Worm (Caenorhabditis elegans) whole organism, early embryonic: ENCODE results near the gene nlp-60.

Experiments used
- B0310.2 ChIP-seq: sonication (generic microtip); optimal IDR thresholded peaks from 2 replicates; lab custom pipeline; 2016; ENCODE audit warnings: mild to moderate bottlenecking, missing genetic modification characterization, missing compliant biosample characterization
- F13C5.2 ChIP-seq: sonication (generic microtip); optimal IDR thresholded peaks from 2 replicates; lab custom pipeline; 2017; ENCODE audit warnings: mild to moderate bottlenecking, missing genetic modification characterization, inconsistent platforms, missing compliant biosample characterization
- aly-1 ChIP-seq: sonication (generic microtip); optimal IDR thresholded peaks from 2 replicates; lab custom pipeline; 2016; ENCODE audit warnings: missing genetic modification characterization, missing compliant biosample characterization
- ama-1 ChIP-seq: fragments of 150-350 bp; optimal IDR thresholded peaks from 2 replicates; lab custom pipeline; 2014
- ceh-13 ChIP-seq: fragments of 200-800 bp; sonication (Bioruptor generic); optimal IDR thresholded peaks from 2 replicates; lab custom pipeline; 2018; ENCODE audit warnings: mild to moderate bottlenecking, missing genetic modification characterization, missing compliant biosample characterization
- ceh-36 ChIP-seq: sonication (generic microtip); optimal IDR thresholded peaks from 2 replicates; lab custom pipeline; 2016; ENCODE audit warnings: missing genetic modification characterization, inconsistent platforms, missing compliant biosample characterization
- ets-7 ChIP-seq: sonication (generic microtip); optimal IDR thresholded peaks from 2 replicates; lab custom pipeline; 2016; ENCODE audit warnings: missing genotype, missing genetic modification characterization, missing compliant biosample characterization
- flt-1 ChIP-seq: fragments of 200-800 bp; sonication (Bioruptor generic); IDR thresholded peaks from 2 replicates; pipeline ENCODE4 v1.3.6; 2022; ENCODE audit warnings: missing genetic modification characterization, missing compliant biosample characterization
- hmbx-1 ChIP-seq: sonication (generic microtip); optimal IDR thresholded peaks from 2 replicates; lab custom pipeline; 2016; ENCODE audit warnings: mild to moderate bottlenecking, missing genetic modification characterization, missing compliant biosample characterization
- hmg-4 ChIP-seq: fragments of 200-800 bp; sonication (Bioruptor generic); optimal IDR thresholded peaks from 2 replicates; lab custom pipeline; 2018; ENCODE audit warnings: mild to moderate bottlenecking, missing genetic modification characterization, missing compliant biosample characterization
- hnd-1 ChIP-seq: sonication (generic microtip); optimal IDR thresholded peaks from 2 replicates; lab custom pipeline; 2016; ENCODE audit warnings: missing genetic modification characterization, missing compliant biosample characterization
- pes-1 ChIP-seq: fragments of 200-800 bp; sonication (Bioruptor generic); IDR thresholded peaks from 2 replicates; pipeline ENCODE4 v1.3.6; 2022; ENCODE audit warnings: missing genetic modification reagents, missing genetic modification characterization, missing compliant biosample characterization
- scrt-1 ChIP-seq: fragments of 200-800 bp; sonication (Bioruptor generic); IDR thresholded peaks from 2 replicates; pipeline ENCODE4 v1.3.6; 2022; ENCODE audit warnings: missing genetic modification characterization, missing compliant biosample characterization
- sea-1 ChIP-seq: fragments of 200-800 bp; sonication (Bioruptor generic); conservative IDR thresholded peaks from 2 replicates; pipeline ENCODE4 v1.3.6; 2022; ENCODE audit warnings: missing genetic modification characterization, missing compliant biosample characterization
- tbx-11 ChIP-seq: fragments of 200-800 bp; sonication (Bioruptor generic); IDR thresholded peaks from 2 replicates; pipeline ENCODE4 v1.3.6; 2022; ENCODE audit warnings: missing genetic modification characterization, missing compliant biosample characterization
- tbx-37 ChIP-seq: fragments of 200-800 bp; sonication (Bioruptor generic); conservative IDR thresholded peaks from 2 replicates; pipeline ENCODE4 v1.3.6; 2022; ENCODE audit warnings: missing genetic modification reagents, missing genetic modification characterization, missing compliant biosample characterization
- tra-4 ChIP-seq: sonication (generic microtip); optimal IDR thresholded peaks from 2 replicates; lab custom pipeline; 2017; ENCODE audit warnings: missing genetic modification characterization, missing compliant biosample characterization

nlp-60 gene

DNA sequence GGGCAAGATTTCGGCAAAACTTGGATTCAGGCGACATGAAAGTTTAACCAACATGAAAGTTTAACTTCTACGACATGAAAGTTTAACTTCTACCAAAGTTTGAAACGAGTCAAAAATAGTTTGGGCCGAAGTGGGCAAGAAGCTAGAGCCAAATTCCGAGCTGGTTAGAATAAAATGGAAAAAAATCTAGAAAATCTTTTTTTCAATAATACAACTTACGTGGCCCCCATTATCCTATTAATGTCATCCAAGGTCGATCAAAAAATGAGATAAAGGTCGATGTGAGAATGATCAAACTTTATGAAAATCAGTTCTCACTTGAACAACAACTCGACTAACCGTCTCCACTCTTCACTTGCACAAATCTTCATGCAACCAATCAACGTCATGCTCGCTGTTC is 1.8 kb downstream of the nlp-60 start, which contains the start of gene F08B4.8:
TSS of gene F08B4.8 (plus strand) at position 301 of the 400 bp plus-strand sequence.
- TF ChIP-seq ceh-13 (GFP tag; lab: Kevin White, UChicago), result no peak
- no peak for TF ChIP-seq ama-1
- TF ChIP-seq hmbx-1, result no peak
- no peak for TF ChIP-seq tra-4 (tag; lab: Kevin White, UChicago)
- TF ChIP-seq ceh-36 (tag; lab: Kevin White, UChicago), result no peak
- TF ChIP-seq hnd-1, result no peak
- TF ChIP-seq sea-1 (GFP tag; lab: Robert Waterston, UW), result no peak

DNA sequence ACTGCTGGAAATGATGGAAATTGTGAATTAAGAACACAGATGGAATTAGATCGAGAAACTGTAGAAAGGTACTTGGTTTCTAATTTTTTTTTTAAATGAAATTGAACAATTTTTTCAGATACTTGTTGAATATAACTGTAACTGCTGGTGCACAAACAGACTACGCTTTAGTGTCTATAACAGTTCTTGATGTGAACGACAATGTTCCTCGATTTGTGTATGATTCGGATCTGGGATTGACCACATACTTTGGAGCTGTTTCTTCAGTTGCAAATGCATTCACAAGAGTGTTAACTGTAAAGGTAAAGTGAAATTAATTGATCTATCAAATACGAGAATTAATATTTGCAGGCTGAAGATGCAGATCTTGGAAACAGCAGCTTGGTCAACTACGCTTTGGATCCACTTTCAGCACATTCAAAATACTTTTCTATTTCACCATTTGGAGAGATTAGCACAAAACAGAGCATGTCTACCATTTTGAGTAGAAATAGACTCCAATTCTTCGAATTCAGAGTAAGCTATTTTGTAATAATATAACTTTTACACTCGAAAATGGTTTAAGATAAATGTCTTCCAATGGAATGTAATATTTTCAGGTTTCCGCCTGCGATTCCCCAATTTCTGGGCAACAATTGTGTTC is 5.3 kb downstream of the nlp-60 start:
- TF ChIP-seq F13C5.2 (tag; lab: Kevin White, UChicago) (no peak), flt-1 (no peak), sea-1 (GFP tag; lab: Robert Waterston, UW) (no peak), hmbx-1 (no peak), ceh-13 (GFP tag; lab: Kevin White, UChicago) (no peak), hnd-1 (no peak), ceh-36 (tag; lab: Kevin White, UChicago) (no peak), B0310.2 (no peak), ama-1 (no peak), ets-7 (tag; lab: Kevin White, UChicago) (no peak), tbx-37 (GFP tag; lab: Robert Waterston, UW) (no peak), tra-4 (tag; lab: Kevin White, UChicago) (no peak), scrt-1 (GFP tag; lab: Robert Waterston, UW) (no peak), hmg-4 (GFP tag; lab: Kevin White, UChicago) (no peak), tbx-11 (GFP tag; lab: Robert Waterston, UW) (no peak), aly-1 (tag; lab: Kevin White, UChicago) (no peak), pes-1 (GFP tag; lab: Robert Waterston, UW) (no peak)

DNA sequence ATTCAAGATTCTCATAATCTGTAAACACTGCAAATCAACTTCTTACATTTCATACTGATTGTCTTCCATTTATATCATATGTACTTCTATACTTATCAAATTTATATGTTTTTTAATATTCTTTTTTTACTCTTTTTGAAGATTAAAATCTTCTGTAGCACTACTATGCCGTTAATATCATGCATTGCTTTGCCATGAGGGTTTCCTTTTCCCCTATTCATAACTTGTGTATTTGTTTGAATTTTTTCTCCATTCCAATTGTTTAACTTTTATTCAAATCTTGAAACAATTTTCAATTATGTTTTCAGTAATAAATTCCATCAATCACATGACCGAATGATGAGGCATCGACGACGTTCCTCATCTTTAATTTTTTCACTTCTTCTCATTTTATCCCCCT is 10.5 kb downstream of the nlp-60 start, which contains the start of gene cdh-5:
TSS of gene cdh-5 (plus strand) at position 301 of the 400 bp plus-strand sequence.
- TF ChIP-seq ceh-36 (tag; lab: Kevin White, UChicago) (no peak), tra-4 (tag; lab: Kevin White, UChicago) (no peak), scrt-1 (GFP tag; lab: Robert Waterston, UW) (no peak), sea-1 (GFP tag; lab: Robert Waterston, UW) (no peak)

DNA sequence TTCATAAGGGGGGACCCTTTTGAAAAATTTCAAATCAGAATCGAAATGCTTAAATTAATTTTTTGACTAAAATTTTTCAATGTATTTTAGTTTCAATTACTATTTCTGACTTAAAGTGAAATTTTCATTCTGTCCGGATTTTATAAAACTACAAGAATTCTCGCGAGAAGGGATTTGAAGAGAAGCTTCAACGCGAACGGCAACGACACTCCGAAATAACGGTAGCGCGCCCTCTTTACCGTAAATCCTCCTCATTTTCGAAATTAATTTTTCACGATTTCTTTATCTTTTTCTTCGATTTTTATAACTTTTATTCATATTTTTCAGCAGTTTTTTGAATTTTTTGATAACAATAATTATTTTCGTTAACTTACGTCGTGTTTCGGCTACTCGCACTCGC is 13.3 kb downstream of the nlp-60 start:
- TF ChIP-seq F13C5.2 (tag; lab: Kevin White, UChicago), result no peak
- no peak for TF ChIP-seq ceh-36 (tag; lab: Kevin White, UChicago)
- TF ChIP-seq pes-1 (GFP tag; lab: Robert Waterston, UW), result no peak
- TF ChIP-seq hnd-1, result no peak
- no peak for TF ChIP-seq hmbx-1
- no peak for TF ChIP-seq ets-7 (tag; lab: Kevin White, UChicago)
- no peak for TF ChIP-seq B0310.2
- no peak for TF ChIP-seq tbx-37 (GFP tag; lab: Robert Waterston, UW)
- TF ChIP-seq flt-1, result no peak
- TF ChIP-seq scrt-1 (GFP tag; lab: Robert Waterston, UW), result no peak
- TF ChIP-seq ama-1, result no peak
- TF ChIP-seq ceh-13 (GFP tag; lab: Kevin White, UChicago), result no peak
- no peak for TF ChIP-seq hmg-4 (GFP tag; lab: Kevin White, UChicago)
- TF ChIP-seq sea-1 (GFP tag; lab: Robert Waterston, UW), result no peak

DNA sequence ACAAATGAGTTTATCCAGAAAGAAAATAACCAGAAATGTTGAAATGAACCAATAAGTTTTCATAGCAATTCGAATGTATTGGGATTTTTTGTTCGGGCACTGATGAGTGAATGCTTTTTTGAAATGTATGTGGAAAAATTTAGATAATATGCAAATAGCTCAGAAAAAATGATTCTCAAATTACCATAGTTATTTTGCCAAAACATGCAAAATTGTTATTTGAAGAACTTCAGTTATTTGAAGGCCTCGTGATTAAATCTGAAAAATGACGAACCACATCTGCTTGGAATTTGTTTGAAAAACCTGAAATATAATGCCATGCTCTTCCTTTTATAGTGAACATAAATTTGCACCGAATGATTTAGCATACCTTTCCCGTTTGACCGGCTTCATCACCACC is 21.0 kb downstream of the nlp-60 start, which contains the start of gene C49C8.6:
TSS of gene C49C8.6 (minus strand) at position 101 of the 400 bp plus-strand sequence.
- TF ChIP-seq ceh-36 (tag; lab: Kevin White, UChicago), result no peak
- no peak for TF ChIP-seq sea-1 (GFP tag; lab: Robert Waterston, UW)
- no peak for TF ChIP-seq ets-7 (tag; lab: Kevin White, UChicago)
- no peak for TF ChIP-seq hmg-4 (GFP tag; lab: Kevin White, UChicago)
- no peak for TF ChIP-seq tbx-37 (GFP tag; lab: Robert Waterston, UW)
- TF ChIP-seq F13C5.2 (tag; lab: Kevin White, UChicago), result no peak
- TF ChIP-seq hmbx-1, result no peak
- no peak for TF ChIP-seq ceh-13 (GFP tag; lab: Kevin White, UChicago)
- no peak for TF ChIP-seq hnd-1

DNA sequence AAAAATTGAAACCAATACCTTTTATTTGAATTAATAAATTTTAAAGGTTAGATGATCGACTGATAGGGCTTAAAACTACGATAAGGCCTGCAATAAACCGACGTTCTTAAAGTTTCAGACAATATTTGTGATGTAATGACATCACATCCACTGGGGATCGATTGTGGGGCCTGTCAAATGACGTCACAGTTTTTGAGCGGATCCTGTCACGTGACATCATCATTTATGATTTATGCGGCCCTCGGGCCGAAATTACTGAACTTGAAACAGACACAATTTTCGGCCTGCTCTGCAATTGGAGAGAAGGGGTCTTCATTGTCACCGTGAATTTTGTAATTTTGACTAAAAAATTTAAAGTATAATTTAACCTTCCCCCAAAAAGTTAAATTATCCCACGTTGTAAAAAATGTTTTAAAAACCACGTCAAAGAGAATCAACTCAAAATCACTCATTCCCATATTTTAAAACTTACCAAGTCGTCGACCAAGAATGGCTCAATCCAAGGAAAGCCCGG is 25.0 kb downstream of the nlp-60 start, which contains the start of gene C49C8.1:
TSS of gene C49C8.1 (plus strand) at position 464 of the 514 bp plus-strand sequence.
- TF ChIP-seq F13C5.2 (tag; lab: Kevin White, UChicago) (no peak), ceh-36 (tag; lab: Kevin White, UChicago) (no peak), ceh-13 (GFP tag; lab: Kevin White, UChicago) (no peak), hmg-4 (GFP tag; lab: Kevin White, UChicago) (no peak), B0310.2 (no peak), tbx-11 (GFP tag; lab: Robert Waterston, UW) (no peak), tra-4 (tag; lab: Kevin White, UChicago) (no peak), aly-1 (tag; lab: Kevin White, UChicago) (no peak), ets-7 (tag; lab: Kevin White, UChicago) (no peak), flt-1 (no peak), hnd-1 (no peak), hmbx-1 (no peak), scrt-1 (GFP tag; lab: Robert Waterston, UW) (no peak), ama-1 (no peak)

DNA sequence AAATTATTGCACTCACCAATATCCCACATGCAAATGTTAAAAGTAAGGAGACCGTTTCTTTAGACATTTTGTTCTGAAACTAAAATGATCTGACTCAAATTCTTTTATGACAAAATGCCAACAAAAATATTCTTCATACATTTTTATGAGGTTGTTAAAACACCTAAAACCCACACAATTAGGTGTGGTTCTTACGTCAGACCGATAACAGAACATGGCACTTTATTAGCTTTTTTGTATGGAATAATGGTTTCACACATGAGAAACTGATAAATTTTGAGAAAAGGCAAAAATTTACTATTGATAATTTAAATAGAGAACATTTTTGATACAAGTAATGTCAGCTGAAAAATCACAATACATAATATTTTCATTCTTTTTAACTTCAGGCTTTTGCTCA is 25.5 kb downstream of the nlp-60 start, which contains the start of gene C49C8.5:
TSS of gene C49C8.5 (minus strand) at position 73 of the 400 bp plus-strand sequence.
- TF ChIP-seq ama-1 (no peak), F13C5.2 (tag; lab: Kevin White, UChicago) (no peak), flt-1 (no peak), ceh-36 (tag; lab: Kevin White, UChicago) (no peak), aly-1 (tag; lab: Kevin White, UChicago) (no peak), ceh-13 (GFP tag; lab: Kevin White, UChicago) (no peak), tbx-11 (GFP tag; lab: Robert Waterston, UW) (no peak), ets-7 (tag; lab: Kevin White, UChicago) (no peak), tra-4 (tag; lab: Kevin White, UChicago) (no peak), hmg-4 (GFP tag; lab: Kevin White, UChicago) (no peak), B0310.2 (no peak), sea-1 (GFP tag; lab: Robert Waterston, UW) (no peak), hnd-1 (no peak)
